Fruit fly (Drosophila melanogaster) Kc167 (cell line): ENCODE data around the gene CG5180.

Experiments
- Sin3A ChIP-seq: fragments of >200 bp; optimal IDR thresholded peaks from 2 replicates; lab custom pipeline; 2018; ENCODE audit warnings: missing external identifiers
- h ChIP-seq: fragments of >200 bp; optimal IDR thresholded peaks from 3 replicates; lab custom pipeline; 2018; ENCODE audit warnings: missing external identifiers
- insv ChIP-seq: fragments of >200 bp; optimal IDR thresholded peaks from 3 replicates; lab custom pipeline; 2018; ENCODE audit warnings: missing external identifiers
- psq ChIP-seq: fragments of >200 bp; optimal IDR thresholded peaks from 2 replicates; lab custom pipeline; 2017; ENCODE audit warnings: missing external identifiers
- ttk ChIP-seq: sonication (Bioruptor generic); optimal IDR thresholded peaks from 2 replicates; lab custom pipeline; 2017; ENCODE audit warnings: missing external identifiers

- TF ChIP-seq psq (lab: Kevin White, UChicago) (no peak), insv (lab: Kevin White, UChicago) (no peak), h (lab: Kevin White, UChicago) (no peak), ttk (no peak), Sin3A (lab: Kevin White, UChicago) (no peak)
These were observed 15.6 kb downstream of the CG5180 start for dm6 chr3R:20573326-20573725.
